Worm (Caenorhabditis elegans) whole organism, early embryonic: Measurements from ENCODE around the gene K01A2.6.

Experiments
- F13C5.2 ChIP-seq: sonication (generic microtip); optimal IDR thresholded peaks from 2 replicates; lab custom pipeline; 2017; ENCODE audit warnings: mild to moderate bottlenecking, missing genetic modification characterization, inconsistent platforms, missing compliant biosample characterization
- aly-1 ChIP-seq: sonication (generic microtip); optimal IDR thresholded peaks from 2 replicates; lab custom pipeline; 2016; ENCODE audit warnings: missing genetic modification characterization, missing compliant biosample characterization
- ama-1 ChIP-seq: fragments of 150-350 bp; optimal IDR thresholded peaks from 2 replicates; lab custom pipeline; 2014
- ceh-13 ChIP-seq: fragments of 200-800 bp; sonication (Bioruptor generic); optimal IDR thresholded peaks from 2 replicates; lab custom pipeline; 2018; ENCODE audit warnings: mild to moderate bottlenecking, missing genetic modification characterization, missing compliant biosample characterization
- flt-1 ChIP-seq: fragments of 200-800 bp; sonication (Bioruptor generic); IDR thresholded peaks from 2 replicates; pipeline ENCODE4 v1.3.6; 2022; ENCODE audit warnings: missing genetic modification characterization, missing compliant biosample characterization
- hmbx-1 ChIP-seq: sonication (generic microtip); optimal IDR thresholded peaks from 2 replicates; lab custom pipeline; 2016; ENCODE audit warnings: mild to moderate bottlenecking, missing genetic modification characterization, missing compliant biosample characterization
- pes-1 ChIP-seq: fragments of 200-800 bp; sonication (Bioruptor generic); IDR thresholded peaks from 2 replicates; pipeline ENCODE4 v1.3.6; 2022; ENCODE audit warnings: missing genetic modification reagents, missing genetic modification characterization, missing compliant biosample characterization
- scrt-1 ChIP-seq: fragments of 200-800 bp; sonication (Bioruptor generic); IDR thresholded peaks from 2 replicates; pipeline ENCODE4 v1.3.6; 2022; ENCODE audit warnings: missing genetic modification characterization, missing compliant biosample characterization
- tra-4 ChIP-seq: sonication (generic microtip); optimal IDR thresholded peaks from 2 replicates; lab custom pipeline; 2017; ENCODE audit warnings: missing genetic modification characterization, missing compliant biosample characterization

DNA sequence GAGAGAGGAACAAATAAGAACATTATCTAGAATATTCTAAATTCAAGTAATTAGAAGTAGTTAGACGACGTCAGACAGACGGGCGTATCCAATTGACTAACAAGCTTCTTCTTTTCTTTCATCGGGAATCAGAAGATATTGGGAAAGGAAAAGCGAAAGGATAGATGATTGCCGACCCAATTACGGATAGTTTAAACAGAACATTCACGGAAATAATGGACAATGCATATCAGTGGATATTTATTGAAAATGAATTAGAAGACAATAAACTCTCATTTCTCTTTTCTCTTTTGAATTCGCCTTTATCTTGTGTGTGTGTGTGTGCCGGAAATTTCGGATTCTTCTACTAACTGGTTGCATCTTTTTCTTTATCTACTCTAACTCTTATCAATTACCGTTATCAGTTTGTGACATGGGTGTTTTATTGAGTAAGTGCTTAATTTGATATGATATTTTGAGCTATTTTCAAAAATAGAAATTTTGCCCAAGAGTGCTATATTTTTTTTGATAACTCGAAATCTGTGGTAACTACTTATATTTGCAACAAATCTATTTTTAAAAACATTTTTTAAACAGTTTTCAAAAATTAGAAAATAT lies 34.2 kb downstream of the K01A2.6 start:
- TF ChIP-seq hmbx-1 (tag; lab: Kevin White, UChicago) = no peak
- no peak for TF ChIP-seq ama-1 (lab: Kevin White, UChicago)
- TF ChIP-seq flt-1 (GFP tag; lab: Robert Waterston, UW) = no peak
- TF ChIP-seq F13C5.2 = no peak
- TF ChIP-seq tra-4 (tag; lab: Kevin White, UChicago) = no peak
- no peak for TF ChIP-seq pes-1 (GFP tag; lab: Robert Waterston, UW)
- no peak for TF ChIP-seq scrt-1 (GFP tag; lab: Robert Waterston, UW)
- no peak for TF ChIP-seq ceh-13 (GFP tag; lab: Kevin White, UChicago)
- TF ChIP-seq aly-1 (tag; lab: Kevin White, UChicago) = no peak
